Fruit fly (Drosophila melanogaster): Measurements from ENCODE around the gene CG17746.

The CG17746 gene

dm6 chr3L:3247130-3248065, 8.0 kb upstream of the CG17746 start, which contains the start of gene CG43389 (continued):
- peak; percentile 86 for TF ChIP-seq CG3919 (GFP tag; optimal IDR thresholded peaks at IDR 0.05)
- TF ChIP-seq cyc (GFP tag; optimal IDR thresholded peaks at IDR 0.05): peak; percentile 95
- TF ChIP-seq esn (GFP tag; optimal IDR thresholded peaks at IDR 0.05): peak; percentile 99
- peak; percentile 99 for TF ChIP-seq CG31627 (GFP tag; optimal IDR thresholded peaks at IDR 0.05)
- peak; percentile 87 for TF ChIP-seq CG8119 (GFP tag; IDR thresholded peaks at IDR 0.05)
- peak; percentile 99 for TF ChIP-seq Sox102F (GFP tag; optimal IDR thresholded peaks at IDR 0.05)
- peak; percentile 87 for TF ChIP-seq CG11902 (GFP tag; optimal IDR thresholded peaks at IDR 0.05)
- peak; percentile 88 for TF ChIP-seq CG6854 (GFP tag; optimal IDR thresholded peaks at IDR 0.05)
- TF ChIP-seq Hr38 (GFP tag; optimal IDR thresholded peaks at IDR 0.05): no peak
- peak; percentile 92 for TF ChIP-seq CG10631 (GFP tag; optimal IDR thresholded peaks at IDR 0.05)
- TF ChIP-seq CG6792 (GFP tag; optimal IDR thresholded peaks at IDR 0.05): peak; percentile 95

dm6 chr3L:3246378-3247129, 7.2 kb upstream of the CG17746 start:
- TF ChIP-seq dsx (GFP tag; optimal IDR thresholded peaks at IDR 0.05; ENCODE audit: poor library complexity, severe bottlenecking) (peak; percentile 99), Sox102F (GFP tag; optimal IDR thresholded peaks at IDR 0.05) (peak; percentile 82), net (GFP tag; optimal IDR thresholded peaks at IDR 0.05) (peak; percentile 96), CG6792 (GFP tag; optimal IDR thresholded peaks at IDR 0.05) (peak; percentile 87), pdm3 (GFP tag; optimal IDR thresholded peaks at IDR 0.05) (peak; percentile 78), CG11294 (GFP tag; IDR thresholded peaks at IDR 0.05) (peak; percentile 66), CG6163 (GFP tag; IDR thresholded peaks at IDR 0.05) (peak; percentile 99), Blimp-1 (GFP tag; optimal IDR thresholded peaks at IDR 0.05) (peak; percentile 94), cyc (GFP tag; optimal IDR thresholded peaks at IDR 0.05) (peak; percentile 89), Ets96B (tag; optimal IDR thresholded peaks at IDR 0.05) (peak; percentile 99), CG10631 (GFP tag; optimal IDR thresholded peaks at IDR 0.05) (peak; percentile 82), CG4318 (GFP tag; optimal IDR thresholded peaks at IDR 0.05) (peak; percentile 6), fd59A (GFP tag; optimal IDR thresholded peaks at IDR 0.05) (peak; percentile 83), Eip75B (GFP tag; optimal IDR thresholded peaks at IDR 0.05) (peak; percentile 93), salr (GFP tag; optimal IDR thresholded peaks at IDR 0.05) (peak; percentile 85 to 89), CG34406 (GFP tag; optimal IDR thresholded peaks at IDR 0.05) (peak; percentile 92), CG15336 (GFP tag; IDR thresholded peaks at IDR 0.05) (peak; percentile 92), CG16779 (tag; optimal IDR thresholded peaks at IDR 0.05) (peak; percentile 99), Lpt (GFP tag; optimal IDR thresholded peaks at IDR 0.05) (peak; percentile 93), Smox (GFP tag; optimal IDR thresholded peaks at IDR 0.05) (peak; percentile 68), dac (GFP tag; optimal IDR thresholded peaks at IDR 0.05) (peak; percentile 67), CG11902 (GFP tag; optimal IDR thresholded peaks at IDR 0.05) (peak; percentile 63), Ets21C (GFP tag; optimal IDR thresholded peaks at IDR 0.05) (peak; percentile 86), Hr38 (GFP tag; optimal IDR thresholded peaks at IDR 0.05) (no peak), svp (GFP tag) (peak; percentile 94), esn (GFP tag; optimal IDR thresholded peaks at IDR 0.05) (peak; percentile 90), Sox14 (GFP tag; optimal IDR thresholded peaks at IDR 0.05) (peak; percentile 63), Hr39 (GFP tag; optimal IDR thresholded peaks at IDR 0.05) (peak; percentile 91), CG6808 (GFP tag; optimal IDR thresholded peaks at IDR 0.05) (peak; percentile 99), CG32006 (GFP tag; optimal IDR thresholded peaks at IDR 0.05) (peak; percentile 72), fd85E (GFP tag; optimal IDR thresholded peaks at IDR 0.05) (peak; percentile 65), CG9139 (GFP tag; optimal IDR thresholded peaks at IDR 0.05) (peak; percentile 100), CG1621 (tag; optimal IDR thresholded peaks at IDR 0.05) (peak; percentile 97), spab (GFP tag; optimal IDR thresholded peaks at IDR 0.05) (peak; percentile 100), eg (GFP tag; IDR thresholded peaks at IDR 0.05) (peak; percentile 97), CG31627 (GFP tag; optimal IDR thresholded peaks at IDR 0.05) (peak; percentile 91), CG6854 (GFP tag; optimal IDR thresholded peaks at IDR 0.05) (peak; percentile 100), CG7368 (GFP tag; optimal IDR thresholded peaks at IDR 0.05) (peak; percentile 91), CG8319 (GFP tag; optimal IDR thresholded peaks at IDR 0.05) (peak; percentile 87), achi (GFP tag; optimal IDR thresholded peaks at IDR 0.05) (peak; percentile 85), acj6 (GFP tag; optimal IDR thresholded peaks at IDR 0.05) (peak; percentile 68), Gug (GFP tag; IDR thresholded peaks at IDR 0.05) (peak; percentile 86), Eip78C (GFP tag) (peak; percentile 86)
